Worm (Caenorhabditis elegans) whole organism, midembryonic: ENCODE data around the gene Y41C4A.7.

ENCODE experiments used
- T22C8.4 ChIP-seq: fragments of 200-800 bp; sonication (Bioruptor generic); IDR thresholded peaks from 2 replicates; pipeline ENCODE4 v1.3.6; 2022; ENCODE audit warnings: missing genetic modification characterization, missing compliant biosample characterization
- cog-1 ChIP-seq: sonication (generic microtip); optimal IDR thresholded peaks from 2 replicates; lab custom pipeline; 2016; ENCODE audit warnings: missing genetic modification characterization, missing compliant biosample characterization
- flt-1 ChIP-seq: fragments of 200-800 bp; sonication (Bioruptor generic); IDR thresholded peaks from 2 replicates; pipeline ENCODE4 v1.3.6; 2022; ENCODE audit warnings: missing genetic modification characterization, missing compliant biosample characterization
- klf-2 ChIP-seq: fragments of 200-800 bp; sonication (Bioruptor generic); conservative IDR thresholded peaks from 2 replicates; pipeline ENCODE4 v1.3.6; 2022; ENCODE audit warnings: missing genetic modification reagents, missing genetic modification characterization, missing compliant biosample characterization
- med-1 ChIP-seq: sonication (generic microtip); optimal IDR thresholded peaks from 2 replicates; lab custom pipeline; 2017; ENCODE audit warnings: missing genetic modification characterization, mild to moderate bottlenecking, missing compliant biosample characterization, antibody characterized with exemption, missing genetic modification reagents; ENCODE audit not compliant: insufficient read depth
- ref-1 ChIP-seq: fragments of 200-800 bp; sonication (Bioruptor generic); conservative IDR thresholded peaks from 2 replicates; pipeline ENCODE4 v1.3.6; 2022; ENCODE audit warnings: missing genetic modification reagents, missing genetic modification characterization, missing compliant biosample characterization
- tab-1 ChIP-seq: fragments of 200-800 bp; sonication (Bioruptor generic); IDR thresholded peaks from 2 replicates; pipeline ENCODE4 v1.3.6; 2022; ENCODE audit warnings: missing genetic modification characterization, missing compliant biosample characterization
- ztf-23 ChIP-seq: fragments of 200-800 bp; sonication (Bioruptor generic); IDR thresholded peaks from 2 replicates; pipeline ENCODE4 v1.3.6; 2022; ENCODE audit warnings: missing genetic modification reagents, missing genetic modification characterization, missing compliant biosample characterization
- ztf-29 ChIP-seq: fragments of 200-800 bp; sonication (Bioruptor generic); IDR thresholded peaks from 2 replicates; pipeline ENCODE4 v1.3.6; 2022; ENCODE audit warnings: missing genetic modification reagents, missing genetic modification characterization, missing compliant biosample characterization

Y41C4A.7 gene

ce11 chrIII:11680514-11680913 lies 18.2 kb upstream of the Y41C4A.7 start:
- TF ChIP-seq flt-1 (GFP tag; lab: Robert Waterston, UW) (no peak), T22C8.4 (GFP tag; lab: Robert Waterston, UW) (no peak), ztf-29 (GFP tag; lab: Robert Waterston, UW) (no peak), cog-1 (tag; lab: Kevin White, UChicago) (no peak), ztf-23 (GFP tag; lab: Robert Waterston, UW) (no peak), med-1 (GFP tag; lab: Kevin White, UChicago) (no peak), tab-1 (GFP tag; lab: Robert Waterston, UW) (no peak), ref-1 (GFP tag; lab: Robert Waterston, UW) (no peak), klf-2 (GFP tag; lab: Robert Waterston, UW) (no peak)

- no peak for TF ChIP-seq tab-1 (GFP tag; lab: Robert Waterston, UW)
- no peak for TF ChIP-seq T22C8.4 (GFP tag; lab: Robert Waterston, UW)
- TF ChIP-seq ztf-23 (GFP tag; lab: Robert Waterston, UW): no peak
- no peak for TF ChIP-seq flt-1 (GFP tag; lab: Robert Waterston, UW)
- no peak for TF ChIP-seq med-1 (GFP tag; lab: Kevin White, UChicago)
- TF ChIP-seq cog-1 (tag; lab: Kevin White, UChicago): no peak
- TF ChIP-seq ztf-29 (GFP tag; lab: Robert Waterston, UW): no peak
- no peak for TF ChIP-seq klf-2 (GFP tag; lab: Robert Waterston, UW)
- no peak for TF ChIP-seq ref-1 (GFP tag; lab: Robert Waterston, UW)
These were observed 17.1 kb upstream of the Y41C4A.7 start for ce11 chrIII:11681461-11682014.

ce11 chrIII:11683038-11683437 lies 15.6 kb upstream of the Y41C4A.7 start:
- TF ChIP-seq tab-1 (GFP tag; lab: Robert Waterston, UW) (no peak), cog-1 (tag; lab: Kevin White, UChicago) (no peak), ztf-23 (GFP tag; lab: Robert Waterston, UW) (no peak), med-1 (GFP tag; lab: Kevin White, UChicago) (no peak), ztf-29 (GFP tag; lab: Robert Waterston, UW) (no peak), flt-1 (GFP tag; lab: Robert Waterston, UW) (no peak), klf-2 (GFP tag; lab: Robert Waterston, UW) (no peak), T22C8.4 (GFP tag; lab: Robert Waterston, UW) (no peak), ref-1 (GFP tag; lab: Robert Waterston, UW) (no peak)

- TF ChIP-seq ref-1 (GFP tag; lab: Robert Waterston, UW): no peak
- TF ChIP-seq T22C8.4 (GFP tag; lab: Robert Waterston, UW): no peak
- TF ChIP-seq ztf-23 (GFP tag; lab: Robert Waterston, UW): no peak
These were observed 14.9 kb upstream of the Y41C4A.7 start for ce11 chrIII:11683790-11684189.

ce11 chrIII:11684770-11685169 lies 13.9 kb upstream of the Y41C4A.7 start:
- no peak for TF ChIP-seq ref-1 (GFP tag; lab: Robert Waterston, UW)
- TF ChIP-seq tab-1 (GFP tag; lab: Robert Waterston, UW): no peak
- TF ChIP-seq cog-1 (tag; lab: Kevin White, UChicago): no peak
- TF ChIP-seq ztf-23 (GFP tag; lab: Robert Waterston, UW): no peak
- TF ChIP-seq T22C8.4 (GFP tag; lab: Robert Waterston, UW): no peak
- TF ChIP-seq klf-2 (GFP tag; lab: Robert Waterston, UW): no peak

ce11 chrIII:11689303-11689702 lies 9.4 kb upstream of the Y41C4A.7 start:
- TF ChIP-seq T22C8.4 (GFP tag; lab: Robert Waterston, UW): no peak
- TF ChIP-seq ztf-23 (GFP tag; lab: Robert Waterston, UW): no peak
- TF ChIP-seq ztf-29 (GFP tag; lab: Robert Waterston, UW): no peak
- TF ChIP-seq cog-1 (tag; lab: Kevin White, UChicago): no peak
- no peak for TF ChIP-seq tab-1 (GFP tag; lab: Robert Waterston, UW)
- no peak for TF ChIP-seq med-1 (GFP tag; lab: Kevin White, UChicago)
- no peak for TF ChIP-seq ref-1 (GFP tag; lab: Robert Waterston, UW)
- TF ChIP-seq flt-1 (GFP tag; lab: Robert Waterston, UW): no peak
- TF ChIP-seq klf-2 (GFP tag; lab: Robert Waterston, UW): no peak

ce11 chrIII:11689887-11690286 lies 8.8 kb upstream of the Y41C4A.7 start:
- TF ChIP-seq ztf-23 (GFP tag; lab: Robert Waterston, UW) (no peak), cog-1 (tag; lab: Kevin White, UChicago) (no peak), flt-1 (GFP tag; lab: Robert Waterston, UW) (no peak), ztf-29 (GFP tag; lab: Robert Waterston, UW) (no peak), tab-1 (GFP tag; lab: Robert Waterston, UW) (no peak), med-1 (GFP tag; lab: Kevin White, UChicago) (no peak), ref-1 (GFP tag; lab: Robert Waterston, UW) (no peak), T22C8.4 (GFP tag; lab: Robert Waterston, UW) (no peak), klf-2 (GFP tag; lab: Robert Waterston, UW) (no peak)

ce11 chrIII:11692380-11692779 lies 6.3 kb upstream of the Y41C4A.7 start:
- TF ChIP-seq klf-2 (GFP tag; lab: Robert Waterston, UW) (no peak), med-1 (GFP tag; lab: Kevin White, UChicago) (no peak), ref-1 (GFP tag; lab: Robert Waterston, UW) (no peak), flt-1 (GFP tag; lab: Robert Waterston, UW) (no peak), cog-1 (tag; lab: Kevin White, UChicago) (no peak), ztf-23 (GFP tag; lab: Robert Waterston, UW) (no peak), tab-1 (GFP tag; lab: Robert Waterston, UW) (no peak), T22C8.4 (GFP tag; lab: Robert Waterston, UW) (no peak), ztf-29 (GFP tag; lab: Robert Waterston, UW) (no peak)

- TF ChIP-seq klf-2 (GFP tag; lab: Robert Waterston, UW) (no peak), ztf-23 (GFP tag; lab: Robert Waterston, UW) (0 out of 2 replicates have a peak, but pooled peaks have one; percentile 15)
These were observed 4.1 kb upstream of the Y41C4A.7 start for ce11 chrIII:11694506-11694947.
